Worm (Caenorhabditis elegans): ENCODE data around the gene cutl-29.

The cutl-29 gene

ce11 chrX:8229221-8229620, 41.6 kb downstream of the cutl-29 start:
- TF ChIP-seq sptf-1 (tag; optimal IDR thresholded peaks at IDR 0.05) (no peak), drap-1 (GFP tag; optimal IDR thresholded peaks at IDR 0.05) (no peak), elt-3 (tag; optimal IDR thresholded peaks at IDR 0.05) (no peak), M03D4.4 (tag; optimal IDR thresholded peaks at IDR 0.05) (no peak), zip-8 (tag; optimal IDR thresholded peaks at IDR 0.05) (peak; percentile 37)

DNA sequence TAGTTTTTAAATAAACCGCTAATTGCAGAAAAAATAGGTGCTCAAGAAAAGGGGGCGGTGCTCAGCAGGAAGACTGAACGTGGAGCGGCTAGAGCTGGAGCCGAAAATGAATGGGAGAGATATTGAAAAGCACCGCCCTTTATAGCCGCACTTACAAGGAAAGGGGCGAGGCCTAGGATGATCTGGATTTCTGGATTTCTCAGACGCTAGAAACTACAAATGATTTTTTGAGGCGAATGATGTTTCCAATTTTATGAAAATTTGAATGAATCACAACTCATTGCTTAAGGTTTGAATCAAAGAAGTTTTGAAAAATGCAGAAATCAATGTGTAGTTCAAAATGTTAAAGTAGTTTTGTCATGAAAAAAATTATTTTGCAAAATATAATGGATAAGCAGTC, 45.9 kb downstream of the cutl-29 start, which contains the start of gene K02A6.2:
Gene K02A6.2, minus strand, starts transcription at position 101 of the 400 bp plus-strand sequence.
- TF ChIP-seq elt-3 (tag; optimal IDR thresholded peaks at IDR 0.05), result no peak
- no peak for TF ChIP-seq ceh-83 (GFP tag; optimal IDR thresholded peaks at IDR 0.05)
- TF ChIP-seq tbx-8 (GFP tag; optimal IDR thresholded peaks at IDR 0.05), result no peak
- no peak for TF ChIP-seq nhr-2 (tag; optimal IDR thresholded peaks at IDR 0.05)
- no peak for TF ChIP-seq pha-4 (tag; optimal IDR thresholded peaks at IDR 0.05)
- no peak for TF ChIP-seq flh-1 (GFP tag; optimal IDR thresholded peaks at IDR 0.05)
- TF ChIP-seq cnd-1 (tag; optimal IDR thresholded peaks at IDR 0.05), result no peak
- TF ChIP-seq ham-2 (GFP tag; optimal IDR thresholded peaks at IDR 0.05), result no peak
- no peak for TF ChIP-seq sem-2 (GFP tag; optimal IDR thresholded peaks at IDR 0.05)
- no peak for TF ChIP-seq M03D4.4 (tag; optimal IDR thresholded peaks at IDR 0.05)
- TF ChIP-seq unc-39 (tag; optimal IDR thresholded peaks at IDR 0.05), result no peak
- TF ChIP-seq mls-2 (tag; optimal IDR thresholded peaks at IDR 0.05), result no peak
- TF ChIP-seq sptf-1 (tag; optimal IDR thresholded peaks at IDR 0.05), result no peak
- no peak for TF ChIP-seq nhr-12 (tag; optimal IDR thresholded peaks at IDR 0.05)
- TF ChIP-seq drap-1 (GFP tag; optimal IDR thresholded peaks at IDR 0.05), result no peak
- TF ChIP-seq ceh-39 (tag; optimal IDR thresholded peaks at IDR 0.05), result no peak
- no peak for TF ChIP-seq lsy-2 (tag; optimal IDR thresholded peaks at IDR 0.05)
- TF ChIP-seq snpc-4 (tag; optimal IDR thresholded peaks at IDR 0.05), result no peak
- no peak for TF ChIP-seq unc-120 (tag; optimal IDR thresholded peaks at IDR 0.05; ENCODE audit: poor library complexity, severe bottlenecking)

- TF ChIP-seq lin-13 (tag; optimal IDR thresholded peaks at IDR 0.05) (no peak), snpc-4 (tag; optimal IDR thresholded peaks at IDR 0.05) (no peak), nhr-2 (tag; optimal IDR thresholded peaks at IDR 0.05) (no peak), ztf-11 (tag; optimal IDR thresholded peaks at IDR 0.05) (no peak), zip-8 (tag; optimal IDR thresholded peaks at IDR 0.05) (no peak), nhr-76 (tag; optimal IDR thresholded peaks at IDR 0.05) (no peak), mep-1 (tag; optimal IDR thresholded peaks at IDR 0.05) (no peak), unc-62 (GFP tag; optimal IDR thresholded peaks at IDR 0.05) (no peak), hlh-1 (tag; optimal IDR thresholded peaks at IDR 0.05) (no peak), ceh-83 (GFP tag; optimal IDR thresholded peaks at IDR 0.05) (no peak), elt-3 (tag; optimal IDR thresholded peaks at IDR 0.05) (no peak), unc-120 (tag; optimal IDR thresholded peaks at IDR 0.05; ENCODE audit: poor library complexity, severe bottlenecking) (no peak), sem-2 (GFP tag; optimal IDR thresholded peaks at IDR 0.05) (no peak), ceh-43 (GFP tag; optimal IDR thresholded peaks at IDR 0.05) (no peak), flh-1 (GFP tag; optimal IDR thresholded peaks at IDR 0.05) (no peak), ces-1 (GFP tag; optimal IDR thresholded peaks at IDR 0.05) (no peak), bed-3 (GFP tag; optimal IDR thresholded peaks at IDR 0.05) (no peak)
Measured at ce11 chrX:8219428-8219827, 51.4 kb downstream of the cutl-29 start, which contains the start of gene K02A6.1. Gene K02A6.1 (plus strand): TSS chrX:8219728.

DNA sequence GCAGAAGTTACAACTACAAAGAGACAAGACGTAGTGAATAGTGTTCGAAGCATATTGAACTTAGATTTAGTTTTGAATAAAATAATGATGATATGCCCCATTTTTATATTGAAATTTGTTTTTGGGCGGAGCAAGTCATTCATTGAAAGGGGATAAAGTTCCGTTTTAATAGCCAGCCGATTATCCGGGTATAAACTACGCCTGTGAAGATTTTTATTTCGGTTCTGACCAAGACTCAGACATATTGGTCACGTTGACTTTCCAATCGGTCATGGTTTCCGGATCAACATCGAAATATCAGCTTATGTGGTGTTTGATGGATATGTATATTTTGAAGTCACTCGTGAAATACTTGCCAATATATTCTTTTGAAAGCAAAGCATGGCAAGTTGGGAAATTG, 52.2 kb downstream of the cutl-29 start, which contains the start of gene K02A6.4:
Gene K02A6.4, minus strand, starts transcription at position 101 of the 400 bp plus-strand sequence.
- TF ChIP-seq hlh-1 (tag; optimal IDR thresholded peaks at IDR 0.05), result no peak
- no peak for TF ChIP-seq pha-4 (tag; optimal IDR thresholded peaks at IDR 0.05)
- TF ChIP-seq elt-1 (tag; optimal IDR thresholded peaks at IDR 0.05; ENCODE audit: borderline replicate concordance, insufficient read depth), result no peak
- no peak for TF ChIP-seq ces-1 (GFP tag; optimal IDR thresholded peaks at IDR 0.05)
- TF ChIP-seq ceh-83 (GFP tag; optimal IDR thresholded peaks at IDR 0.05), result no peak
- TF ChIP-seq ham-2 (GFP tag; optimal IDR thresholded peaks at IDR 0.05), result no peak
- no peak for TF ChIP-seq mep-1 (tag; optimal IDR thresholded peaks at IDR 0.05)
- TF ChIP-seq M03D4.4 (tag; optimal IDR thresholded peaks at IDR 0.05), result no peak
- no peak for TF ChIP-seq unc-62 (GFP tag; optimal IDR thresholded peaks at IDR 0.05)

DNA sequence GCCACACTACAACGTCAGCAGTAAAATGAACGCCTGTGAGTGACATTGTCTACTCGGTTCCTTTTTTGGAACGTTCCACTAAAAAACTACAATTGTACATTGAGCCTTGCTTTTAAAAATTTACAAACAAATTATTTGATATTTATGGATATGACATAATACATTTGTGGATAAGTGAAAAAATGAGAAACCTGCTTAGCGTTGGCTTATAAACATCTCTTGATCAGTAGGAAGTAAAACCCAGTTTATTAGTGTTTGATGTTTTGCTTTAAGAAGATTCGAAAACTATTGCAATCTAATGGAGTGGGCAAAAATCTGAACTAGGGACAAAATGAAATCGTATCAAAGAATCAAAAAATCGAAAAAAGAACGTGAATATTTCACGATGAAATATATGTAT, 53.9 kb downstream of the cutl-29 start:
- TF ChIP-seq unc-62 (GFP tag; optimal IDR thresholded peaks at IDR 0.05) (no peak), mep-1 (tag; optimal IDR thresholded peaks at IDR 0.05) (no peak), elt-1 (tag; optimal IDR thresholded peaks at IDR 0.05; ENCODE audit: borderline replicate concordance, insufficient read depth) (no peak), nhr-76 (tag; optimal IDR thresholded peaks at IDR 0.05) (no peak), snpc-4 (tag; optimal IDR thresholded peaks at IDR 0.05) (no peak), ceh-83 (GFP tag; optimal IDR thresholded peaks at IDR 0.05) (no peak), bed-3 (GFP tag; optimal IDR thresholded peaks at IDR 0.05) (no peak), cnd-1 (tag; optimal IDR thresholded peaks at IDR 0.05) (no peak), sptf-1 (tag; optimal IDR thresholded peaks at IDR 0.05) (no peak), lin-13 (tag; optimal IDR thresholded peaks at IDR 0.05) (no peak), ham-2 (GFP tag; optimal IDR thresholded peaks at IDR 0.05) (no peak), ces-1 (GFP tag; optimal IDR thresholded peaks at IDR 0.05) (no peak), zip-8 (tag; optimal IDR thresholded peaks at IDR 0.05) (no peak), lsy-2 (tag; optimal IDR thresholded peaks at IDR 0.05) (no peak), unc-120 (tag; optimal IDR thresholded peaks at IDR 0.05; ENCODE audit: poor library complexity, severe bottlenecking) (no peak), blmp-1 (tag; optimal IDR thresholded peaks at IDR 0.05) (no peak), nhr-12 (tag; optimal IDR thresholded peaks at IDR 0.05) (no peak)

All from whole organism, mixed stage, embryonic.